Worm (Caenorhabditis elegans) whole organism, mixed stage, embryonic: ENCODE measurements around the gene lrx-1.

ENCODE experiments used
- M03D4.4 ChIP-seq: sonication (generic microtip); optimal IDR thresholded peaks from 2 replicates; lab custom pipeline; 2017; ENCODE audit warnings: mild to moderate bottlenecking, missing genetic modification characterization, missing compliant biosample characterization
- bed-3 ChIP-seq: fragments of 200-800 bp; sonication (Bioruptor generic); optimal IDR thresholded peaks from 3 replicates; lab custom pipeline; 2018; ENCODE audit warnings: mild to moderate bottlenecking, missing genetic modification characterization, moderate library complexity, missing compliant biosample characterization
- blmp-1 ChIP-seq: fragments of 150-350 bp; optimal IDR thresholded peaks from 2 replicates; lab custom pipeline; 2014; ENCODE audit warnings: missing biosample characterization, missing genetic modification characterization
- ceh-39 ChIP-seq: fragments of 150-350 bp; optimal IDR thresholded peaks from 2 replicates; lab custom pipeline; 2014; ENCODE audit warnings: missing biosample characterization, missing genetic modification characterization
- ceh-43 ChIP-seq: fragments of 200-800 bp; sonication (Bioruptor generic); optimal IDR thresholded peaks from 2 replicates; lab custom pipeline; 2018; ENCODE audit warnings: mild to moderate bottlenecking, missing genetic modification characterization, moderate library complexity, missing compliant biosample characterization
- ceh-83 ChIP-seq: fragments of 200-800 bp; sonication (Bioruptor generic); optimal IDR thresholded peaks from 2 replicates; lab custom pipeline; 2018; ENCODE audit warnings: mild to moderate bottlenecking, missing genetic modification characterization, missing compliant biosample characterization
- ces-1 ChIP-seq: fragments of 150-350 bp; optimal IDR thresholded peaks from 2 replicates; lab custom pipeline; 2014; ENCODE audit warnings: missing biosample characterization, missing genetic modification reagents, missing genetic modification characterization
- cnd-1 ChIP-seq: fragments of 200-800 bp; sonication (Bioruptor generic); optimal IDR thresholded peaks from 2 replicates; lab custom pipeline; 2018; ENCODE audit warnings: mild to moderate bottlenecking, missing genetic modification characterization, missing compliant biosample characterization
- drap-1 ChIP-seq: fragments of 200-800 bp; sonication (Bioruptor generic); optimal IDR thresholded peaks from 3 replicates; lab custom pipeline; 2018; ENCODE audit warnings: mild to moderate bottlenecking, missing genetic modification characterization, missing compliant biosample characterization
- elt-3 ChIP-seq: fragments of 150-350 bp; optimal IDR thresholded peaks from 2 replicates; lab custom pipeline; 2014; ENCODE audit warnings: missing biosample characterization, missing genetic modification characterization
- flh-1 ChIP-seq: fragments of 200-800 bp; sonication (Bioruptor generic); optimal IDR thresholded peaks from 2 replicates; lab custom pipeline; 2018; ENCODE audit warnings: mild to moderate bottlenecking, missing genetic modification characterization, moderate library complexity, missing compliant biosample characterization
- ham-2 ChIP-seq: fragments of 200-800 bp; sonication (Bioruptor generic); optimal IDR thresholded peaks from 2 replicates; lab custom pipeline; 2018; ENCODE audit warnings: mild to moderate bottlenecking, missing genetic modification characterization, missing compliant biosample characterization
- hlh-1 ChIP-seq: fragments of 150-350 bp; optimal IDR thresholded peaks from 2 replicates; lab custom pipeline; 2014; ENCODE audit warnings: missing biosample characterization, missing genetic modification reagents, missing genetic modification characterization
- lin-13 ChIP-seq: fragments of 150-350 bp; optimal IDR thresholded peaks from 2 replicates; lab custom pipeline; 2014; ENCODE audit warnings: missing biosample characterization, missing genetic modification characterization
- lin-32 ChIP-seq: fragments of 200-800 bp; sonication (Bioruptor generic); optimal IDR thresholded peaks from 2 replicates; lab custom pipeline; 2018; ENCODE audit warnings: mild to moderate bottlenecking, missing genetic modification characterization, missing compliant biosample characterization
- lsy-2 ChIP-seq: fragments of 150-350 bp; optimal IDR thresholded peaks from 2 replicates; lab custom pipeline; 2014; ENCODE audit warnings: missing biosample characterization, missing genetic modification characterization
- mab-5 ChIP-seq: fragments of 150-350 bp; optimal IDR thresholded peaks from 2 replicates; lab custom pipeline; 2014; ENCODE audit warnings: missing biosample characterization, missing genetic modification characterization
- mls-2 ChIP-seq: sonication (generic microtip); optimal IDR thresholded peaks from 2 replicates; lab custom pipeline; 2016; ENCODE audit warnings: mild to moderate bottlenecking, missing genetic modification characterization, moderate library complexity, missing compliant biosample characterization
- nhr-12 ChIP-seq: fragments of 150-350 bp; optimal IDR thresholded peaks from 2 replicates; lab custom pipeline; 2014; ENCODE audit warnings: missing biosample characterization, missing genetic modification characterization
- nhr-2 ChIP-seq: fragments of 150-350 bp; optimal IDR thresholded peaks from 2 replicates; lab custom pipeline; 2014; ENCODE audit warnings: missing biosample characterization, missing genetic modification characterization
- nhr-237 ChIP-seq: fragments of 150-350 bp; optimal IDR thresholded peaks from 2 replicates; lab custom pipeline; 2014; ENCODE audit warnings: missing biosample characterization, missing genetic modification characterization
- nhr-28 ChIP-seq: fragments of 150-350 bp; optimal IDR thresholded peaks from 2 replicates; lab custom pipeline; 2014; ENCODE audit warnings: missing biosample characterization, missing genetic modification characterization
- nhr-76 ChIP-seq: sonication (generic microtip); optimal IDR thresholded peaks from 2 replicates; lab custom pipeline; 2017; ENCODE audit warnings: missing biosample characterization, missing genetic modification characterization
- sem-2 ChIP-seq: fragments of 200-800 bp; sonication (Bioruptor generic); optimal IDR thresholded peaks from 2 replicates; lab custom pipeline; 2018; ENCODE audit warnings: mild to moderate bottlenecking, missing genetic modification characterization, missing compliant biosample characterization
- sptf-1 ChIP-seq: sonication (generic microtip); optimal IDR thresholded peaks from 2 replicates; lab custom pipeline; 2017; ENCODE audit warnings: mild to moderate bottlenecking, missing genetic modification characterization, moderate library complexity, missing compliant biosample characterization
- tbx-8 ChIP-seq: fragments of 200-800 bp; sonication (Bioruptor generic); optimal IDR thresholded peaks from 2 replicates; lab custom pipeline; 2018; ENCODE audit warnings: mild to moderate bottlenecking, missing genetic modification characterization, moderate library complexity, missing compliant biosample characterization
- unc-120 ChIP-seq: sonication (generic microtip); optimal IDR thresholded peaks from 2 replicates; lab custom pipeline; 2017; ENCODE audit warnings: missing genetic modification characterization, missing compliant biosample characterization; ENCODE audit not compliant: poor library complexity, severe bottlenecking
- unc-39 ChIP-seq: fragments of 150-350 bp; optimal IDR thresholded peaks from 2 replicates; lab custom pipeline; 2014; ENCODE audit warnings: missing biosample characterization, missing genetic modification characterization
- unc-62 ChIP-seq: fragments of 150-350 bp; optimal IDR thresholded peaks from 2 replicates; lab custom pipeline; 2014; ENCODE audit warnings: missing biosample characterization, missing genetic modification reagents, missing genetic modification characterization
- zip-8 ChIP-seq: fragments of 150-350 bp; optimal IDR thresholded peaks from 2 replicates; lab custom pipeline; 2014; ENCODE audit warnings: missing biosample characterization, missing genetic modification characterization

Gene lrx-1

ce11 chrV:12271495-12271894, 19.1 kb downstream of the lrx-1 start, which contains the start of the genes tsfm-1 and capg-2:
Gene tsfm-1 (minus strand): TSS chrV:12271551.
Gene capg-2 (plus strand): TSS chrV:12271873.
- TF ChIP-seq flh-1 (GFP tag; lab: Kevin White, UChicago): no peak
- TF ChIP-seq ces-1 (GFP tag; lab: Kevin White, UChicago): no peak
- TF ChIP-seq blmp-1 (tag; lab: Kevin White, UChicago): no peak
- no peak for TF ChIP-seq nhr-237 (tag; lab: Kevin White, UChicago)
- TF ChIP-seq unc-39 (tag; lab: Kevin White, UChicago): no peak

ce11 chrV:12275714-12276113, 23.3 kb downstream of the lrx-1 start:
- TF ChIP-seq lin-13 (tag; lab: Kevin White, UChicago) (no peak), ces-1 (GFP tag; lab: Kevin White, UChicago) (no peak), blmp-1 (tag; lab: Kevin White, UChicago) (no peak), M03D4.4 (tag; lab: Kevin White, UChicago) (no peak), unc-62 (GFP tag; lab: Kevin White, UChicago) (no peak), ceh-83 (GFP tag; lab: Kevin White, UChicago) (no peak), drap-1 (GFP tag; lab: Kevin White, UChicago) (no peak), ceh-39 (tag; lab: Kevin White, UChicago) (no peak), nhr-76 (tag; lab: Kevin White, UChicago) (no peak), bed-3 (GFP tag; lab: Kevin White, UChicago) (no peak), ceh-43 (GFP tag; lab: Kevin White, UChicago) (no peak), mls-2 (tag; lab: Kevin White, UChicago) (no peak), zip-8 (tag; lab: Kevin White, UChicago) (no peak), unc-120 (tag; lab: Kevin White, UChicago) (no peak), tbx-8 (GFP tag; lab: Kevin White, UChicago) (no peak)
- TF ChIP-seq, all 35 proteins: peak for 0

- TF ChIP-seq ham-2 (GFP tag; lab: Kevin White, UChicago) (no peak), drap-1 (GFP tag; lab: Kevin White, UChicago) (no peak), lin-32 (GFP tag; lab: Kevin White, UChicago) (no peak), nhr-12 (tag; lab: Kevin White, UChicago) (no peak), nhr-76 (tag; lab: Kevin White, UChicago) (no peak), mab-5 (tag; lab: Kevin White, UChicago) (no peak)
- TF ChIP-seq, all 35 proteins: peak for 0
Measured at ce11 chrV:12276946-12277345, 24.6 kb downstream of the lrx-1 start, which contains the start of gene bnc-1. Gene bnc-1 (minus strand): TSS chrV:12277046.

ce11 chrV:12281508-12281907, 29.1 kb downstream of the lrx-1 start:
- TF ChIP-seq sem-2 (GFP tag; lab: Kevin White, UChicago) (no peak), nhr-2 (tag; lab: Kevin White, UChicago) (peak; percentile 57), M03D4.4 (tag; lab: Kevin White, UChicago) (no peak), nhr-28 (tag; lab: Kevin White, UChicago) (no peak), lin-32 (GFP tag; lab: Kevin White, UChicago) (no peak), elt-3 (tag; lab: Kevin White, UChicago) (no peak), lsy-2 (tag; lab: Kevin White, UChicago) (no peak), zip-8 (tag; lab: Kevin White, UChicago) (peak; percentile 60)
- TF ChIP-seq, all 35 proteins: peak for 2

- no peak for TF ChIP-seq hlh-1 (tag; lab: Kevin White, UChicago)
- TF ChIP-seq tbx-8 (GFP tag; lab: Kevin White, UChicago): no peak
- no peak for TF ChIP-seq elt-3 (tag; lab: Kevin White, UChicago)
- no peak for TF ChIP-seq lsy-2 (tag; lab: Kevin White, UChicago)
- no peak for TF ChIP-seq unc-39 (tag; lab: Kevin White, UChicago)
- no peak for TF ChIP-seq sptf-1 (tag; lab: Kevin White, UChicago)
- no peak for TF ChIP-seq nhr-237 (tag; lab: Kevin White, UChicago)
- TF ChIP-seq ceh-43 (GFP tag; lab: Kevin White, UChicago): no peak
- no peak for TF ChIP-seq mls-2 (tag; lab: Kevin White, UChicago)
- TF ChIP-seq mab-5 (tag; lab: Kevin White, UChicago): no peak
- TF ChIP-seq M03D4.4 (tag; lab: Kevin White, UChicago): no peak
- no peak for TF ChIP-seq cnd-1
- TF ChIP-seq ceh-83 (GFP tag; lab: Kevin White, UChicago): no peak
Measured at ce11 chrV:12283187-12283586, 30.8 kb downstream of the lrx-1 start, which contains the start of gene F55C5.10. Gene F55C5.10 (plus strand): TSS chrV:12283487.
